Worm (Caenorhabditis elegans): Measurements from ENCODE around the gene Y53F4B.20.

Y53F4B.20 gene

ce11 chrII:15111352-15111751 lies 27.1 kb downstream of the Y53F4B.20 start (continued):
- TF ChIP-seq zip-2 (tag; optimal IDR thresholded peaks at IDR 0.05) = no peak
- TF ChIP-seq arid-1 (GFP tag; conservative IDR thresholded peaks at IDR 0.05) = no peak
- TF ChIP-seq set-16 (GFP tag; IDR thresholded peaks at IDR 0.05) = no peak
- no peak for TF ChIP-seq lin-15B (tag; optimal IDR thresholded peaks at IDR 0.05)
- 0 out of 2 replicates have a peak, but pooled peaks have one; percentile 24 for TF ChIP-seq lin-1 (GFP tag; IDR thresholded peaks at IDR 0.05)
- TF ChIP-seq ztf-11 (tag; optimal IDR thresholded peaks at IDR 0.05) = no peak

ce11 chrII:15119537-15120360 lies 35.5 kb downstream of the Y53F4B.20 start, which contains the start of gene arp-1:
Gene arp-1 (plus strand): TSS chrII:15120301.
- no peak for TF ChIP-seq duxl-1 (tag; optimal IDR thresholded peaks at IDR 0.05; ENCODE audit: poor library complexity)
- TF ChIP-seq lsy-2 (tag; optimal IDR thresholded peaks at IDR 0.05) = peak; percentile 19 to 68
- peak; percentile 32; the same call in 1 of the 2 replicates for TF ChIP-seq lin-38 (GFP tag; IDR thresholded peaks at IDR 0.05)
- peak; percentile 92 for TF ChIP-seq spr-1 (tag; optimal IDR thresholded peaks at IDR 0.05)
- TF ChIP-seq rbr-2 (tag; optimal IDR thresholded peaks at IDR 0.05) = peak; percentile 14
- peak; percentile 68 for TF ChIP-seq nhr-28 (tag; optimal IDR thresholded peaks at IDR 0.05)
- TF ChIP-seq dve-1 (tag; optimal IDR thresholded peaks at IDR 0.05; ENCODE audit: insufficient read depth) = peak; percentile 42
- 0 out of 2 replicates have a peak, but pooled peaks have one; percentile 10 for TF ChIP-seq T26A8.4 (GFP tag; IDR thresholded peaks at IDR 0.05)
- TF ChIP-seq F37D6.2 (tag; optimal IDR thresholded peaks at IDR 0.05) = no peak
- TF ChIP-seq dmd-6 (GFP tag; IDR thresholded peaks at IDR 0.05) = 0 out of 2 replicates have a peak, but pooled peaks have one; percentile 7
- no peak for TF ChIP-seq skn-1 (tag; optimal IDR thresholded peaks at IDR 0.05)
- TF ChIP-seq mep-1 (tag; optimal IDR thresholded peaks at IDR 0.05) = peak; percentile 68
- peak; percentile 80 for TF ChIP-seq Y48G9A.11 (GFP tag; IDR thresholded peaks at IDR 0.05)
- TF ChIP-seq nhr-77 (tag; optimal IDR thresholded peaks at IDR 0.05) = peak; percentile 24
- peak; percentile 60 for TF ChIP-seq hmg-1.1 (GFP tag; IDR thresholded peaks at IDR 0.05)
- TF ChIP-seq daf-16 (GFP tag; optimal IDR thresholded peaks at IDR 0.05) = no peak
- peak; percentile 9 for TF ChIP-seq daf-16 (tag; optimal IDR thresholded peaks at IDR 0.05)
- TF ChIP-seq lin-13 (GFP tag; optimal IDR thresholded peaks at IDR 0.05) = peak; percentile 42
- TF ChIP-seq pha-4 (GFP tag; IDR thresholded peaks at IDR 0.05) = no peak
- peak; percentile 65 for TF ChIP-seq pha-4 (tag; optimal IDR thresholded peaks at IDR 0.05)
- peak; percentile 92 for TF ChIP-seq spr-3 (GFP tag; optimal IDR thresholded peaks at IDR 0.05)
- peak; percentile 89 for TF ChIP-seq T20F7.1 (GFP tag; optimal IDR thresholded peaks at IDR 0.05)
- TF ChIP-seq ZK337.2 (GFP tag; IDR thresholded peaks at IDR 0.05) = no peak
- no peak for TF ChIP-seq saeg-2 (GFP tag; IDR thresholded peaks at IDR 0.05)
- TF ChIP-seq dpl-1 (GFP tag; optimal IDR thresholded peaks at IDR 0.05) = peak; percentile 57
- TF ChIP-seq nhr-25 (tag; optimal IDR thresholded peaks at IDR 0.05; ENCODE audit: borderline replicate concordance, insufficient read depth) = peak; percentile 27
- peak; percentile 67 for TF ChIP-seq mes-2 (tag; optimal IDR thresholded peaks at IDR 0.05; ENCODE audit: poor library complexity, severe bottlenecking)

ce11 chrII:15124193-15124592 lies 39.9 kb downstream of the Y53F4B.20 start, which contains the start of gene Y53F4B.23:
Gene Y53F4B.23 (plus strand): TSS chrII:15124504.
- TF ChIP-seq saeg-2 (GFP tag; IDR thresholded peaks at IDR 0.05) (no peak), nhr-42 (GFP tag; IDR thresholded peaks at IDR 0.05) (no peak), nhr-28 (tag; optimal IDR thresholded peaks at IDR 0.05) (peak; percentile 93)

DNA sequence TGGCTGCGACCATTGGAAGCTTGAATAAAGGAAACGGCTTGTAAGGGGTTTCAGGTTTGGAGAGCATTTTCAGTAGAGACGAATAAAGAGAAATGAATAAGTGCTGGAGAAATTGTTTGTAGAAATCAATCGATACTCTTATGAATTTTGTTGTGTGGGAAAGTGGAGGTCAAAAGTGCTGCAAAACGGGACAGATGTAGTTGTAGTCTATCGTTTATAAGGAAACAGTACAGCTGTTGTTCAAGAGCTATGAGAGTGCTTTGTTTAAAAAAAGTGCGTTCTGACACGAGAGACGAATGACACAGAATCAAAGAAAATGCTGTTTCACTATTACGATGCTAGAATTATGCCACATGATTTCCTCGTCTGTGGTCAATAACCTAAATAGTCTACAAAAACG lies 46.2 kb downstream of the Y53F4B.20 start, which contains the start of gene Y53F4B.62:
Gene Y53F4B.62, minus strand, starts transcription at position 101 of the 400 bp plus-strand sequence.
- no peak for TF ChIP-seq lin-13 (GFP tag; optimal IDR thresholded peaks at IDR 0.05)
- TF ChIP-seq nhr-77 (tag; optimal IDR thresholded peaks at IDR 0.05) = no peak
- TF ChIP-seq pha-4 (GFP tag; IDR thresholded peaks at IDR 0.05) = no peak
- TF ChIP-seq pha-4 (tag; optimal IDR thresholded peaks at IDR 0.05) = no peak
- TF ChIP-seq lin-38 (GFP tag; IDR thresholded peaks at IDR 0.05) = no peak
- no peak for TF ChIP-seq mep-1 (tag; optimal IDR thresholded peaks at IDR 0.05)
- TF ChIP-seq zfp-2 (tag; optimal IDR thresholded peaks at IDR 0.05) = no peak
- no peak for TF ChIP-seq ceh-44 (GFP tag; IDR thresholded peaks at IDR 0.05)

Measured in whole organism, L4 larva.